Worm (Caenorhabditis elegans) whole organism, L4/young adult: ENCODE results near the gene K01G5.8.

Experiments
- dao-5 ChIP-seq: sonication (generic microtip); optimal IDR thresholded peaks from 2 replicates; lab custom pipeline; 2016; ENCODE audit warnings: missing genotype, missing genetic modification characterization, moderate library complexity, missing compliant biosample characterization
- him-1 ChIP-seq: sonication (generic microtip); optimal IDR thresholded peaks from 2 replicates; lab custom pipeline; 2016; ENCODE audit warnings: missing genotype, missing genetic modification reagents, missing genetic modification characterization, missing compliant biosample characterization

- TF ChIP-seq dao-5 (tag; lab: Kevin White, UChicago) (no peak), him-1 (tag; lab: Kevin White, UChicago) (no peak)
Observed at ce11 chrIII:10758422-10758821, 17.9 kb upstream of the K01G5.8 start, which contains the start of gene K01G5.10.
